Fruit fly (Drosophila melanogaster): ENCODE data around the gene CG9692.

dm6 chr3L:16670882-16671675 lies 33.7 kb upstream of the CG9692 start:
- TF ChIP-seq insv (optimal IDR thresholded peaks at IDR 0.05): no peak
- no peak for TF ChIP-seq psq (optimal IDR thresholded peaks at IDR 0.05)
- TF ChIP-seq Sin3A (optimal IDR thresholded peaks at IDR 0.05): no peak
- TF ChIP-seq ttk (optimal IDR thresholded peaks at IDR 0.05): no peak
- no peak for TF ChIP-seq Myc (optimal IDR thresholded peaks at IDR 0.05)
- TF ChIP-seq h (optimal IDR thresholded peaks at IDR 0.05): no peak
